Worm (Caenorhabditis elegans) whole organism, midembryonic: ENCODE results near the gene his-62.

Experiments used
- T22C8.4 ChIP-seq: fragments of 200-800 bp; sonication (Bioruptor generic); IDR thresholded peaks from 2 replicates; pipeline ENCODE4 v1.3.6; 2022; ENCODE audit warnings: missing genetic modification characterization, missing compliant biosample characterization
- cog-1 ChIP-seq: sonication (generic microtip); optimal IDR thresholded peaks from 2 replicates; lab custom pipeline; 2016; ENCODE audit warnings: missing genetic modification characterization, missing compliant biosample characterization
- flt-1 ChIP-seq: fragments of 200-800 bp; sonication (Bioruptor generic); IDR thresholded peaks from 2 replicates; pipeline ENCODE4 v1.3.6; 2022; ENCODE audit warnings: missing genetic modification characterization, missing compliant biosample characterization
- klf-2 ChIP-seq: fragments of 200-800 bp; sonication (Bioruptor generic); conservative IDR thresholded peaks from 2 replicates; pipeline ENCODE4 v1.3.6; 2022; ENCODE audit warnings: missing genetic modification reagents, missing genetic modification characterization, missing compliant biosample characterization
- med-1 ChIP-seq: sonication (generic microtip); optimal IDR thresholded peaks from 2 replicates; lab custom pipeline; 2017; ENCODE audit warnings: missing genetic modification characterization, mild to moderate bottlenecking, missing compliant biosample characterization, antibody characterized with exemption, missing genetic modification reagents; ENCODE audit not compliant: insufficient read depth
- ref-1 ChIP-seq: fragments of 200-800 bp; sonication (Bioruptor generic); conservative IDR thresholded peaks from 2 replicates; pipeline ENCODE4 v1.3.6; 2022; ENCODE audit warnings: missing genetic modification reagents, missing genetic modification characterization, missing compliant biosample characterization
- tab-1 ChIP-seq: fragments of 200-800 bp; sonication (Bioruptor generic); IDR thresholded peaks from 2 replicates; pipeline ENCODE4 v1.3.6; 2022; ENCODE audit warnings: missing genetic modification characterization, missing compliant biosample characterization
- ztf-23 ChIP-seq: fragments of 200-800 bp; sonication (Bioruptor generic); IDR thresholded peaks from 2 replicates; pipeline ENCODE4 v1.3.6; 2022; ENCODE audit warnings: missing genetic modification reagents, missing genetic modification characterization, missing compliant biosample characterization
- ztf-29 ChIP-seq: fragments of 200-800 bp; sonication (Bioruptor generic); IDR thresholded peaks from 2 replicates; pipeline ENCODE4 v1.3.6; 2022; ENCODE audit warnings: missing genetic modification reagents, missing genetic modification characterization, missing compliant biosample characterization

ce11 chrIV:7507841-7508509, 21.6 kb downstream of the his-62 start, which contains the start of the genes vdac-1 and R05G6.5:
- no peak for TF ChIP-seq tab-1
- TF ChIP-seq flt-1 (GFP tag; lab: Robert Waterston, UW), result 0 out of 2 replicates have a peak, but pooled peaks have one; percentile 54
- TF ChIP-seq med-1 (GFP tag; lab: Kevin White, UChicago), result no peak
- no peak for TF ChIP-seq T22C8.4 (GFP tag; lab: Robert Waterston, UW)
- TF ChIP-seq ref-1, result no peak
- TF ChIP-seq ztf-23 (GFP tag; lab: Robert Waterston, UW), result no peak
- TF ChIP-seq ztf-29 (GFP tag; lab: Robert Waterston, UW), result no peak
- TF ChIP-seq klf-2 (GFP tag; lab: Robert Waterston, UW), result no peak
- TF ChIP-seq cog-1 (tag; lab: Kevin White, UChicago), result no peak
